Fruit fly (Drosophila melanogaster) Kc167 (cell line): ENCODE measurements around the gene CG2975.

Source experiments
- Myc ChIP-seq: fragments of >200 bp; optimal IDR thresholded peaks from 2 replicates; lab custom pipeline; 2017; ENCODE audit warnings: missing external identifiers
- Sin3A ChIP-seq: fragments of >200 bp; optimal IDR thresholded peaks from 2 replicates; lab custom pipeline; 2018; ENCODE audit warnings: missing external identifiers
- h ChIP-seq: fragments of >200 bp; optimal IDR thresholded peaks from 3 replicates; lab custom pipeline; 2018; ENCODE audit warnings: missing external identifiers
- insv ChIP-seq: fragments of >200 bp; optimal IDR thresholded peaks from 3 replicates; lab custom pipeline; 2018; ENCODE audit warnings: missing external identifiers
- psq ChIP-seq: fragments of >200 bp; optimal IDR thresholded peaks from 2 replicates; lab custom pipeline; 2017; ENCODE audit warnings: missing external identifiers
- ttk ChIP-seq: sonication (Bioruptor generic); optimal IDR thresholded peaks from 2 replicates; lab custom pipeline; 2017; ENCODE audit warnings: missing external identifiers

DNA sequence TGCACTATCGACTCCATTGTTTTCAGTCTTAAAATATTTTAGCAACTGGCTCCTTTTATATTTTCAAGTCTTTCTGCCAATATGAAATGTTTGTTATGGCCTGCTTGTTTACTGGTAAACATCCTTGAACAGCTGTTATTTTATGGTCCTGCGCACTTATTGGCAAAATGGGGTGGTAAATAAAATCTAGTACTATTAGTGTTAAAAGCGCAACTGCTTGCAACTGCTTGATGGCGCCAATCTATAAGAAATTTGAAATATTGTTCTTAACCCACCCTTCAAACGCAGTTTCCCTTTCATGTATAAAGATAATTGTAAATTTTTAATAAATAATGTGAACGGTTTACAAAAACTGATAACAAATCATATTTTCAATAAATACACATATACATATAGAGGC lies 24.3 kb upstream of the CG2975 start, which contains the start of gene G6P:
- TF ChIP-seq Myc (lab: Kevin White, UChicago) (no peak), Sin3A (lab: Kevin White, UChicago) (no peak), ttk (lab: Kevin White, UChicago) (no peak), insv (no peak), h (lab: Kevin White, UChicago) (no peak), psq (lab: Kevin White, UChicago) (no peak)
